Worm (Caenorhabditis elegans) whole organism, L2 larva: ENCODE results near the gene zig-12.

Experiments used
- aly-2 ChIP-seq: fragments of 150-350 bp; optimal IDR thresholded peaks from 2 replicates; lab custom pipeline; 2014; ENCODE audit warnings: missing biosample characterization, missing genetic modification characterization
- crh-2 ChIP-seq: sonication (generic microtip); optimal IDR thresholded peaks from 2 replicates; lab custom pipeline; 2017; ENCODE audit warnings: missing biosample characterization, missing genetic modification characterization
- egl-27 ChIP-seq: sonication (generic microtip); optimal IDR thresholded peaks from 3 replicates; lab custom pipeline; 2017; ENCODE audit warnings: missing biosample characterization, missing genetic modification reagents, missing genetic modification characterization
- elt-1 ChIP-seq: fragments of 150-350 bp; optimal IDR thresholded peaks from 2 replicates; lab custom pipeline; 2014; ENCODE audit warnings: missing biosample characterization, missing genetic modification characterization
- fos-1 ChIP-seq: fragments of 150-350 bp; optimal IDR thresholded peaks from 2 replicates; lab custom pipeline; 2014; ENCODE audit warnings: missing biosample characterization, missing genetic modification characterization
- nhr-25 ChIP-seq: fragments of 150-350 bp; sonication (generic microtip); optimal IDR thresholded peaks from 3 replicates; lab custom pipeline; 2014; ENCODE audit warnings: missing biosample characterization, missing genetic modification characterization
- sem-4 ChIP-seq: fragments of 150-350 bp; optimal IDR thresholded peaks from 2 replicates; lab custom pipeline; 2014; ENCODE audit warnings: missing biosample characterization, missing genetic modification reagents, missing genetic modification characterization
- unc-55 ChIP-seq: fragments of 150-350 bp; sonication (generic microtip); optimal IDR thresholded peaks from 3 replicates; lab custom pipeline; 2014; ENCODE audit warnings: missing biosample characterization, missing genetic modification reagents, missing genetic modification characterization
- unc-62 ChIP-seq: fragments of 150-350 bp; optimal IDR thresholded peaks from 2 replicates; lab custom pipeline; 2014; ENCODE audit warnings: missing biosample characterization, missing genetic modification reagents, missing genetic modification characterization
- ztf-11 ChIP-seq: sonication (generic microtip); optimal IDR thresholded peaks from 2 replicates; lab custom pipeline; 2017; ENCODE audit warnings: missing biosample characterization, missing genetic modification characterization

- TF ChIP-seq elt-1 (tag; lab: Kevin White, UChicago), result no peak
- no peak for TF ChIP-seq fos-1 (tag; lab: Kevin White, UChicago)
- no peak for TF ChIP-seq aly-2
- no peak for TF ChIP-seq nhr-25 (tag; lab: Kevin White, UChicago)
- TF ChIP-seq sem-4 (tag; lab: Kevin White, UChicago), result no peak
- no peak for TF ChIP-seq ztf-11 (tag; lab: Kevin White, UChicago)
- no peak for TF ChIP-seq crh-2 (tag; lab: Kevin White, UChicago)
- no peak for TF ChIP-seq unc-62
- no peak for TF ChIP-seq unc-55 (GFP tag; lab: Kevin White, UChicago)
- TF ChIP-seq egl-27, result no peak
These were observed 337 bp downstream of the zig-12 start for ce11 chrX:8764044-8764443.
